Worm (Caenorhabditis elegans) whole organism, L3 larva: Measurements from ENCODE around the gene pals-24.
A peak's percentile ranks its signal among the peaks of the same experiment; 100 is the strongest.

Source experiments
- R02D3.7 ChIP-seq: fragments of 150-350 bp; optimal IDR thresholded peaks from 2 replicates; lab custom pipeline; 2014; ENCODE audit warnings: missing biosample characterization, missing genetic modification characterization
- ZK546.5 ChIP-seq: sonication (generic microtip); optimal IDR thresholded peaks from 2 replicates; lab custom pipeline; 2017; ENCODE audit warnings: missing biosample characterization, missing genetic modification characterization
- aly-2 ChIP-seq: fragments of 150-350 bp; optimal IDR thresholded peaks from 2 replicates; lab custom pipeline; 2014; ENCODE audit warnings: missing biosample characterization, missing genetic modification characterization
- ama-1 ChIP-seq: fragments of 150-350 bp; optimal IDR thresholded peaks from 2 replicates; lab custom pipeline; 2018
- ceh-16 ChIP-seq: sonication (generic microtip); optimal IDR thresholded peaks from 2 replicates; lab custom pipeline; 2017; ENCODE audit warnings: missing biosample characterization, missing genetic modification characterization
- ceh-28 ChIP-seq: fragments of 150-350 bp; optimal IDR thresholded peaks from 2 replicates; lab custom pipeline; 2014; ENCODE audit warnings: missing biosample characterization, missing genetic modification reagents, missing genetic modification characterization
- ceh-82 ChIP-seq: fragments of 150-350 bp; optimal IDR thresholded peaks from 2 replicates; lab custom pipeline; 2014; ENCODE audit warnings: missing biosample characterization, missing genetic modification characterization
- ceh-9 ChIP-seq: sonication (generic microtip); optimal IDR thresholded peaks from 2 replicates; lab custom pipeline; 2018; ENCODE audit warnings: missing biosample characterization, missing genetic modification characterization
- daf-12 ChIP-seq: fragments of 150-350 bp; optimal IDR thresholded peaks from 2 replicates; lab custom pipeline; 2014; ENCODE audit warnings: missing biosample characterization, missing genetic modification reagents, missing genetic modification characterization
- egl-27 ChIP-seq: sonication (generic microtip); optimal IDR thresholded peaks from 4 replicates; lab custom pipeline; 2017; ENCODE audit warnings: missing biosample characterization, missing genetic modification reagents, missing genetic modification characterization
- egl-5 ChIP-seq: fragments of 150-350 bp; optimal IDR thresholded peaks from 2 replicates; lab custom pipeline; 2017; ENCODE audit warnings: missing biosample characterization, missing genetic modification reagents, missing genetic modification characterization, inconsistent platforms
- elt-1 ChIP-seq: fragments of 150-350 bp; optimal IDR thresholded peaks from 2 replicates; lab custom pipeline; 2014; ENCODE audit warnings: missing biosample characterization, missing genetic modification characterization
- elt-2 ChIP-seq: sonication (generic microtip); optimal IDR thresholded peaks from 2 replicates; lab custom pipeline; 2016; ENCODE audit warnings: missing genetic modification reagents, mild to moderate bottlenecking, missing genetic modification characterization, missing compliant biosample characterization
- elt-3 ChIP-seq, 3 experiments: fragments of 150-350 bp in 1 of 3; sonication (generic microtip) in 2 of 3; optimal IDR thresholded peaks; 2 replicates in 2 of 3; 4 replicates in 1 of 3; lab custom pipeline; 2014 to 2017; ENCODE audit warnings: missing biosample characterization in 3 of 3, missing genetic modification characterization in 3 of 3
- eor-1 ChIP-seq, 2 experiments: fragments of 150-350 bp; optimal IDR thresholded peaks; 2 replicates each; lab custom pipeline; 2014 to 2018; ENCODE audit warnings: missing biosample characterization in 2 of 2, missing genetic modification characterization in 2 of 2
- fkh-10 ChIP-seq: sonication (generic microtip); optimal IDR thresholded peaks from 2 replicates; lab custom pipeline; 2017; ENCODE audit warnings: missing biosample characterization, missing genetic modification reagents, missing genetic modification characterization
- fkh-2 ChIP-seq: fragments of 150-350 bp; optimal IDR thresholded peaks from 2 replicates; lab custom pipeline; 2014; ENCODE audit warnings: missing biosample characterization, missing genetic modification reagents, missing genetic modification characterization
- fos-1 ChIP-seq: fragments of 150-350 bp; optimal IDR thresholded peaks from 2 replicates; lab custom pipeline; 2014; ENCODE audit warnings: missing biosample characterization, missing genetic modification characterization
- hmg-11 ChIP-seq: sonication (generic microtip); optimal IDR thresholded peaks from 2 replicates; lab custom pipeline; 2016; ENCODE audit warnings: missing genetic modification characterization, missing compliant biosample characterization
- jun-1 ChIP-seq: fragments of 150-350 bp; optimal IDR thresholded peaks from 2 replicates; lab custom pipeline; 2014; ENCODE audit warnings: missing biosample characterization, missing genetic modification reagents, missing genetic modification characterization
- lin-15B ChIP-seq: fragments of 150-350 bp; optimal IDR thresholded peaks from 2 replicates; lab custom pipeline; 2014; ENCODE audit warnings: missing biosample characterization, missing genetic modification characterization
- lin-39 ChIP-seq: fragments of 150-350 bp; optimal IDR thresholded peaks from 2 replicates; lab custom pipeline; 2018; ENCODE audit warnings: missing biosample characterization, missing genetic modification reagents, missing genetic modification characterization
- lsy-12 ChIP-seq: sonication (generic microtip); optimal IDR thresholded peaks from 2 replicates; lab custom pipeline; 2016; ENCODE audit warnings: mild to moderate bottlenecking, missing genetic modification characterization, missing compliant biosample characterization
- mdl-1 ChIP-seq: fragments of 150-350 bp; optimal IDR thresholded peaks from 2 replicates; lab custom pipeline; 2014; ENCODE audit warnings: missing biosample characterization, missing genetic modification characterization
- mml-1 ChIP-seq: fragments of 150-350 bp; sonication (generic microtip); optimal IDR thresholded peaks from 3 replicates; lab custom pipeline; 2014; ENCODE audit warnings: missing biosample characterization, missing genetic modification characterization
- nfya-1 ChIP-seq: sonication (generic microtip); optimal IDR thresholded peaks from 2 replicates; lab custom pipeline; 2017; ENCODE audit warnings: missing genetic modification characterization, mild to moderate bottlenecking, missing compliant biosample characterization, antibody characterized with exemption, moderate library complexity; ENCODE audit not compliant: insufficient read depth
- nhr-11 ChIP-seq: fragments of 150-350 bp; optimal IDR thresholded peaks from 2 replicates; lab custom pipeline; 2014; ENCODE audit warnings: missing biosample characterization, missing genetic modification characterization
- nhr-12 ChIP-seq: fragments of 150-350 bp; optimal IDR thresholded peaks from 2 replicates; lab custom pipeline; 2014; ENCODE audit warnings: missing biosample characterization, missing genetic modification characterization
- nhr-23 ChIP-seq: fragments of 150-350 bp; optimal IDR thresholded peaks from 2 replicates; lab custom pipeline; 2014; ENCODE audit warnings: missing biosample characterization, missing genetic modification reagents, missing genetic modification characterization
- nhr-237 ChIP-seq: fragments of 150-350 bp; optimal IDR thresholded peaks from 2 replicates; lab custom pipeline; 2014; ENCODE audit warnings: missing biosample characterization, missing genetic modification characterization
- nhr-25 ChIP-seq: sonication (generic microtip); optimal IDR thresholded peaks from 2 replicates; lab custom pipeline; 2017; ENCODE audit warnings: missing biosample characterization, missing genetic modification characterization
- nhr-28 ChIP-seq: fragments of 150-350 bp; optimal IDR thresholded peaks from 2 replicates; lab custom pipeline; 2014; ENCODE audit warnings: missing biosample characterization, missing genetic modification characterization
- nhr-43 ChIP-seq: sonication (generic microtip); optimal IDR thresholded peaks from 2 replicates; lab custom pipeline; 2016; ENCODE audit warnings: mild to moderate bottlenecking, missing genetic modification characterization, missing compliant biosample characterization; ENCODE audit not compliant: poor library complexity, severe bottlenecking
- nhr-67 ChIP-seq: fragments of 150-350 bp; optimal IDR thresholded peaks from 2 replicates; lab custom pipeline; 2014; ENCODE audit warnings: missing biosample characterization, missing genetic modification characterization
- nhr-76 ChIP-seq: fragments of 150-350 bp; sonication (generic microtip); optimal IDR thresholded peaks from 5 replicates; lab custom pipeline; 2014; ENCODE audit warnings: missing biosample characterization, missing genetic modification characterization
- nhr-77 ChIP-seq: fragments of 150-350 bp; optimal IDR thresholded peaks from 2 replicates; lab custom pipeline; 2014; ENCODE audit warnings: missing biosample characterization, missing genetic modification characterization
- pha-4 ChIP-seq: fragments of 150-350 bp; optimal IDR thresholded peaks from 2 replicates; lab custom pipeline; 2014; ENCODE audit warnings: missing biosample characterization, missing genetic modification reagents, missing genetic modification characterization
- pqm-1 ChIP-seq: fragments of 150-350 bp; optimal IDR thresholded peaks from 2 replicates; lab custom pipeline; 2017; ENCODE audit warnings: missing biosample characterization, missing genetic modification characterization, inconsistent platforms
- sea-2 ChIP-seq: fragments of 150-350 bp; sonication (generic microtip); optimal IDR thresholded peaks from 4 replicates; lab custom pipeline; 2014; ENCODE audit warnings: missing biosample characterization, missing genetic modification reagents, missing genetic modification characterization
- skn-1 ChIP-seq: fragments of 150-350 bp; optimal IDR thresholded peaks from 2 replicates; lab custom pipeline; 2014; ENCODE audit warnings: missing biosample characterization, missing genetic modification characterization
- snpc-4 ChIP-seq: fragments of 150-350 bp; optimal IDR thresholded peaks from 2 replicates; lab custom pipeline; 2014; ENCODE audit warnings: missing biosample characterization, missing genetic modification characterization
- tbx-2 ChIP-seq: sonication (generic microtip); optimal IDR thresholded peaks from 2 replicates; lab custom pipeline; 2016; ENCODE audit warnings: mild to moderate bottlenecking, missing genetic modification characterization, missing compliant biosample characterization
- unc-39 ChIP-seq: sonication (generic microtip); optimal IDR thresholded peaks from 4 replicates; lab custom pipeline; 2017; ENCODE audit warnings: missing biosample characterization, missing genetic modification characterization
- unc-62 ChIP-seq: fragments of 150-350 bp; sonication (generic microtip); optimal IDR thresholded peaks from 4 replicates; lab custom pipeline; 2014; ENCODE audit warnings: missing biosample characterization, missing genetic modification reagents, missing genetic modification characterization
- zag-1 ChIP-seq: fragments of 150-350 bp; optimal IDR thresholded peaks from 2 replicates; lab custom pipeline; 2014; ENCODE audit warnings: missing biosample characterization, missing genetic modification characterization
- ztf-11 ChIP-seq: fragments of 150-350 bp; optimal IDR thresholded peaks from 2 replicates; lab custom pipeline; 2014; ENCODE audit warnings: missing biosample characterization, missing genetic modification characterization
- ztf-4 ChIP-seq: fragments of 150-350 bp; optimal IDR thresholded peaks from 2 replicates; lab custom pipeline; 2014; ENCODE audit warnings: missing biosample characterization, missing genetic modification characterization

pals-24 gene

ce11 chrIII:130650-131049 lies 10.4 kb downstream of the pals-24 start, which contains the start of the genes nhr-280 and C29F9.2:
Gene nhr-280 (minus strand): TSS chrIII:130750.
Gene C29F9.2 (plus strand): TSS chrIII:130947.
- TF ChIP-seq skn-1 (no peak), mml-1 (no peak), pha-4 (tag; lab: Kevin White, UChicago) (peak; percentile 38), daf-12 (no peak), jun-1 (tag; lab: Kevin White, UChicago) (no peak), nfya-1 (no peak), nhr-76 (tag; lab: Kevin White, UChicago) (no peak), aly-2 (tag; lab: Kevin White, UChicago) (no peak), mdl-1 (tag; lab: Kevin White, UChicago) (no peak), elt-3 (tag; optimal IDR thresholded peaks at IDR 0.05; lab: Kevin White, UChicago) (no peak), unc-39 (tag; lab: Kevin White, UChicago) (no peak), elt-1 (tag; lab: Kevin White, UChicago) (no peak), hmg-11 (tag; lab: Kevin White, UChicago) (no peak), unc-62 (no peak), ama-1 (no peak), elt-2 (tag; lab: Kevin White, UChicago) (peak; percentile 38), nhr-25 (no peak)

ce11 chrIII:131627-132026 lies 11.4 kb downstream of the pals-24 start:
- no peak for TF ChIP-seq nhr-43 (tag; lab: Kevin White, UChicago)
- peak; percentile 77 for TF ChIP-seq lin-15B
- TF ChIP-seq egl-5 (tag; lab: Kevin White, UChicago) = peak; percentile 71
- no peak for TF ChIP-seq ceh-16 (tag; lab: Kevin White, UChicago)
- TF ChIP-seq nhr-11 (tag; lab: Kevin White, UChicago) = no peak
- TF ChIP-seq mml-1 = no peak
- TF ChIP-seq lin-39 (tag; lab: Kevin White, UChicago) = peak; percentile 82
- no peak for TF ChIP-seq ztf-4
- no peak for TF ChIP-seq R02D3.7 (tag; lab: Kevin White, UChicago)
- TF ChIP-seq jun-1 (tag; lab: Kevin White, UChicago) = peak; percentile 13
- TF ChIP-seq nhr-77 (tag; lab: Kevin White, UChicago) = peak; percentile 9
- TF ChIP-seq ama-1 = no peak
- no peak for TF ChIP-seq nhr-237 (tag; lab: Kevin White, UChicago)
- TF ChIP-seq nhr-25 = no peak
- no peak for TF ChIP-seq ceh-82 (tag; lab: Kevin White, UChicago)
- no peak for TF ChIP-seq mdl-1 (tag; lab: Kevin White, UChicago)
- TF ChIP-seq nhr-28 = no peak
- no peak for TF ChIP-seq nhr-76 (tag; lab: Kevin White, UChicago)
- TF ChIP-seq fkh-2 (tag; lab: Kevin White, UChicago) = no peak
- no peak for TF ChIP-seq daf-12
- TF ChIP-seq fos-1 (tag; lab: Kevin White, UChicago) = no peak
- no peak for TF ChIP-seq skn-1
- peak; percentile 33 for TF ChIP-seq elt-2 (tag; lab: Kevin White, UChicago)
- TF ChIP-seq aly-2 (tag; lab: Kevin White, UChicago) = no peak
- TF ChIP-seq ZK546.5 = no peak
- TF ChIP-seq lsy-12 = no peak
- no peak for TF ChIP-seq unc-39 (tag; lab: Kevin White, UChicago)
- TF ChIP-seq pqm-1 (tag; lab: Kevin White, UChicago) = no peak
- TF ChIP-seq unc-62 = no peak
- TF ChIP-seq zag-1 (tag; lab: Kevin White, UChicago) = no peak
- no peak for TF ChIP-seq egl-27 (tag; lab: Kevin White, UChicago)
- TF ChIP-seq ztf-11 (tag; lab: Kevin White, UChicago) = no peak
- TF ChIP-seq fkh-10 (GFP tag; lab: Kevin White, UChicago) = peak; percentile 12
- peak; percentile 70 for TF ChIP-seq nfya-1
- TF ChIP-seq elt-1 (tag; lab: Kevin White, UChicago) = no peak
- peak; percentile 55 for TF ChIP-seq snpc-4 (tag; lab: Kevin White, UChicago)
- peak; percentile 61 for TF ChIP-seq nhr-23 (tag; lab: Kevin White, UChicago)
- no peak for TF ChIP-seq nhr-12 (tag; lab: Kevin White, UChicago)
- peak; percentile 18 for TF ChIP-seq hmg-11 (tag; lab: Kevin White, UChicago)
- TF ChIP-seq ceh-28 (tag; lab: Kevin White, UChicago) = no peak
- no peak for TF ChIP-seq ceh-9 (tag; lab: Kevin White, UChicago)
- no peak for TF ChIP-seq sea-2 (GFP tag; lab: Kevin White, UChicago)
- no peak for TF ChIP-seq nhr-67 (tag; lab: Kevin White, UChicago)
- TF ChIP-seq eor-1 (tag; optimal IDR thresholded peaks at IDR 0.05; lab: Kevin White, UChicago) = no peak
- no peak for TF ChIP-seq elt-3 (tag; optimal IDR thresholded peaks at IDR 0.05; lab: Kevin White, UChicago)
- peak; percentile 82 for TF ChIP-seq pha-4 (tag; lab: Kevin White, UChicago)
- no peak for TF ChIP-seq tbx-2
